Worm (Caenorhabditis elegans) whole organism, L1 larva: Measurements from ENCODE around the gene nsun-5.

Experiments
- C16A3.4 ChIP-seq: fragments of 150-350 bp; optimal IDR thresholded peaks from 2 replicates; lab custom pipeline; 2014; ENCODE audit warnings: missing biosample characterization, missing genetic modification characterization
- aha-1 ChIP-seq: fragments of 150-350 bp; optimal IDR thresholded peaks from 2 replicates; lab custom pipeline; 2014; ENCODE audit warnings: missing biosample characterization, missing genetic modification characterization
- ama-1 ChIP-seq: fragments of 150-350 bp; optimal IDR thresholded peaks from 2 replicates; lab custom pipeline; 2014
- elt-2 ChIP-seq: sonication (generic microtip); optimal IDR thresholded peaks from 2 replicates; lab custom pipeline; 2016; ENCODE audit warnings: missing genetic modification characterization, mild to moderate bottlenecking, inconsistent platforms, missing compliant biosample characterization, missing genetic modification reagents
- grh-1 ChIP-seq: fragments of 200-800 bp; sonication (Bioruptor generic); IDR thresholded peaks from 2 replicates; pipeline ENCODE4 v1.3.6; 2022; ENCODE audit warnings: missing genetic modification reagents, missing genetic modification characterization, missing compliant biosample characterization
- mep-1 ChIP-seq: fragments of 150-350 bp; optimal IDR thresholded peaks from 2 replicates; lab custom pipeline; 2014; ENCODE audit warnings: missing biosample characterization, missing genetic modification characterization
- nhr-76 ChIP-seq: sonication (generic microtip); optimal IDR thresholded peaks from 2 replicates; lab custom pipeline; 2017; ENCODE audit warnings: missing biosample characterization, missing genetic modification characterization
- unc-130 ChIP-seq: fragments of 150-350 bp; optimal IDR thresholded peaks from 2 replicates; lab custom pipeline; 2017; ENCODE audit warnings: missing biosample characterization, missing genetic modification characterization, inconsistent platforms
- unc-30 ChIP-seq: sonication (generic microtip); optimal IDR thresholded peaks from 2 replicates; lab custom pipeline; 2017; ENCODE audit warnings: missing biosample characterization, missing genetic modification characterization

DNA sequence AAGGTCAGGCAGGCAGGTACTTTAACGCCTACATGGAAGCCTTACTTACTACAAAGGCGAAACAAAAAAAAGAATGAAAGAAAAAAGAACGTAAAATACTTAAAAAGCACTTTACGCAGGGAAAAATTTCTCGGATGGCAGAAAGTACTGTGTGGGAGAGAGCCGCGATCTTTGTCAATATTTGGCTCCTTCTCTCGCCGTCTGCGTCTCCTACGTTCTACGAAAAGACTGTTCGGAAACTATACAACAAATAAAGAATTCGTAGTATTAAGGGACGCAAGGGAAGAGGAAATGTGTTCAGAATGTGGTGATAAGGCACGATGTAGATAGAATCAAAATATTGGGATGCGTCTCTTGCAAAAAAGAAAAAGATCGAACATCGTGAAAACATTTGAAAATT, 2.3 kb upstream of the nsun-5 start:
- TF ChIP-seq unc-30 (tag; lab: Kevin White, UChicago) (no peak), ama-1 (lab: Kevin White, UChicago) (no peak), elt-2 (tag; lab: Kevin White, UChicago) (no peak), C16A3.4 (no peak), grh-1 (GFP tag; lab: Robert Waterston, UW) (no peak), nhr-76 (tag; lab: Kevin White, UChicago) (no peak), mep-1 (tag; lab: Kevin White, UChicago) (no peak), unc-130 (no peak), aha-1 (tag; lab: Kevin White, UChicago) (no peak)
